Worm (Caenorhabditis elegans) whole organism, early embryonic: ENCODE results near the gene usp-39.
"Not testable (repeated sequence)": the region's sequence is repeated elsewhere in the genome, so short reads cannot be mapped to it uniquely, and the experiment has no call there.

Source experiments
- B0310.2 ChIP-seq: sonication (generic microtip); optimal IDR thresholded peaks from 2 replicates; lab custom pipeline; 2016; ENCODE audit warnings: mild to moderate bottlenecking, missing genetic modification characterization, missing compliant biosample characterization
- F13C5.2 ChIP-seq: sonication (generic microtip); optimal IDR thresholded peaks from 2 replicates; lab custom pipeline; 2017; ENCODE audit warnings: mild to moderate bottlenecking, missing genetic modification characterization, inconsistent platforms, missing compliant biosample characterization
- aly-1 ChIP-seq: sonication (generic microtip); optimal IDR thresholded peaks from 2 replicates; lab custom pipeline; 2016; ENCODE audit warnings: missing genetic modification characterization, missing compliant biosample characterization
- ama-1 ChIP-seq: fragments of 150-350 bp; optimal IDR thresholded peaks from 2 replicates; lab custom pipeline; 2014
- ceh-13 ChIP-seq: fragments of 200-800 bp; sonication (Bioruptor generic); optimal IDR thresholded peaks from 2 replicates; lab custom pipeline; 2018; ENCODE audit warnings: mild to moderate bottlenecking, missing genetic modification characterization, missing compliant biosample characterization
- ceh-36 ChIP-seq: sonication (generic microtip); optimal IDR thresholded peaks from 2 replicates; lab custom pipeline; 2016; ENCODE audit warnings: missing genetic modification characterization, inconsistent platforms, missing compliant biosample characterization
- ets-7 ChIP-seq: sonication (generic microtip); optimal IDR thresholded peaks from 2 replicates; lab custom pipeline; 2016; ENCODE audit warnings: missing genotype, missing genetic modification characterization, missing compliant biosample characterization
- flt-1 ChIP-seq: fragments of 200-800 bp; sonication (Bioruptor generic); IDR thresholded peaks from 2 replicates; pipeline ENCODE4 v1.3.6; 2022; ENCODE audit warnings: missing genetic modification characterization, missing compliant biosample characterization
- hmbx-1 ChIP-seq: sonication (generic microtip); optimal IDR thresholded peaks from 2 replicates; lab custom pipeline; 2016; ENCODE audit warnings: mild to moderate bottlenecking, missing genetic modification characterization, missing compliant biosample characterization
- hmg-4 ChIP-seq: fragments of 200-800 bp; sonication (Bioruptor generic); optimal IDR thresholded peaks from 2 replicates; lab custom pipeline; 2018; ENCODE audit warnings: mild to moderate bottlenecking, missing genetic modification characterization, missing compliant biosample characterization
- hnd-1 ChIP-seq: sonication (generic microtip); optimal IDR thresholded peaks from 2 replicates; lab custom pipeline; 2016; ENCODE audit warnings: missing genetic modification characterization, missing compliant biosample characterization
- pes-1 ChIP-seq: fragments of 200-800 bp; sonication (Bioruptor generic); IDR thresholded peaks from 2 replicates; pipeline ENCODE4 v1.3.6; 2022; ENCODE audit warnings: missing genetic modification reagents, missing genetic modification characterization, missing compliant biosample characterization
- scrt-1 ChIP-seq: fragments of 200-800 bp; sonication (Bioruptor generic); IDR thresholded peaks from 2 replicates; pipeline ENCODE4 v1.3.6; 2022; ENCODE audit warnings: missing genetic modification characterization, missing compliant biosample characterization
- sea-1 ChIP-seq: fragments of 200-800 bp; sonication (Bioruptor generic); conservative IDR thresholded peaks from 2 replicates; pipeline ENCODE4 v1.3.6; 2022; ENCODE audit warnings: missing genetic modification characterization, missing compliant biosample characterization
- tbx-11 ChIP-seq: fragments of 200-800 bp; sonication (Bioruptor generic); IDR thresholded peaks from 2 replicates; pipeline ENCODE4 v1.3.6; 2022; ENCODE audit warnings: missing genetic modification characterization, missing compliant biosample characterization
- tbx-37 ChIP-seq: fragments of 200-800 bp; sonication (Bioruptor generic); conservative IDR thresholded peaks from 2 replicates; pipeline ENCODE4 v1.3.6; 2022; ENCODE audit warnings: missing genetic modification reagents, missing genetic modification characterization, missing compliant biosample characterization
- tra-4 ChIP-seq: sonication (generic microtip); optimal IDR thresholded peaks from 2 replicates; lab custom pipeline; 2017; ENCODE audit warnings: missing genetic modification characterization, missing compliant biosample characterization

The usp-39 gene

ce11 chrII:2564899-2565298, at the start of gene usp-39:
Gene usp-39, plus strand, starts transcription at chrII:2565275.
- no peak for TF ChIP-seq ceh-36 (tag; lab: Kevin White, UChicago)
- TF ChIP-seq pes-1 (GFP tag; lab: Robert Waterston, UW): peak; percentile 17; the same call in 1 of the 2 replicates
- TF ChIP-seq F13C5.2: peak; percentile 72

- TF ChIP-seq aly-1 (tag; lab: Kevin White, UChicago) (no peak), ceh-36 (tag; lab: Kevin White, UChicago) (no peak), pes-1 (GFP tag; lab: Robert Waterston, UW) (no peak), ets-7 (tag; lab: Kevin White, UChicago) (no peak), hnd-1 (tag; lab: Kevin White, UChicago) (no peak), tra-4 (tag; lab: Kevin White, UChicago) (no peak), sea-1 (GFP tag; lab: Robert Waterston, UW) (no peak), ama-1 (no peak), flt-1 (GFP tag; lab: Robert Waterston, UW) (no peak), scrt-1 (GFP tag; lab: Robert Waterston, UW) (no peak)
These were observed 46.6 kb upstream of the usp-39 start for ce11 chrII:2518487-2518886.

- no peak for TF ChIP-seq tra-4 (tag; lab: Kevin White, UChicago)
- no peak for TF ChIP-seq sea-1 (GFP tag; lab: Robert Waterston, UW)
- TF ChIP-seq scrt-1 (GFP tag; lab: Robert Waterston, UW): no peak
- TF ChIP-seq pes-1 (GFP tag; lab: Robert Waterston, UW): no peak
- TF ChIP-seq tbx-37 (GFP tag; lab: Robert Waterston, UW): no peak
- no peak for TF ChIP-seq tbx-11 (GFP tag; lab: Robert Waterston, UW)
- no peak for TF ChIP-seq ceh-36 (tag; lab: Kevin White, UChicago)
- TF ChIP-seq F13C5.2: no peak
- TF ChIP-seq ceh-13: no peak
- TF ChIP-seq ets-7 (tag; lab: Kevin White, UChicago): no peak
These were observed 43.1 kb upstream of the usp-39 start, which contains the start of gene bath-13 for ce11 chrII:2521960-2522359. Gene bath-13, minus strand, starts transcription at chrII:2522060.

ce11 chrII:2525652-2526051, 39.4 kb upstream of the usp-39 start:
- TF ChIP-seq tbx-11 (GFP tag; lab: Robert Waterston, UW) (no peak), sea-1 (GFP tag; lab: Robert Waterston, UW) (no peak), pes-1 (GFP tag; lab: Robert Waterston, UW) (0 out of 2 replicates have a peak, but pooled peaks have one; percentile 40), ceh-36 (tag; lab: Kevin White, UChicago) (peak; percentile 97), ama-1 (no peak)

ce11 chrII:2526887-2527286, 38.2 kb upstream of the usp-39 start:
- TF ChIP-seq sea-1 (GFP tag; lab: Robert Waterston, UW): no peak
- TF ChIP-seq tbx-11 (GFP tag; lab: Robert Waterston, UW): no peak
- TF ChIP-seq B0310.2 (tag; lab: Kevin White, UChicago): no peak
- no peak for TF ChIP-seq F13C5.2
- no peak for TF ChIP-seq ceh-13
- peak; percentile 67 for TF ChIP-seq ceh-36 (tag; lab: Kevin White, UChicago)
- no peak for TF ChIP-seq flt-1 (GFP tag; lab: Robert Waterston, UW)

- TF ChIP-seq scrt-1 (GFP tag; lab: Robert Waterston, UW) (no peak), ceh-13 (no peak), hmbx-1 (tag; lab: Kevin White, UChicago) (no peak), hnd-1 (tag; lab: Kevin White, UChicago) (no peak), B0310.2 (tag; lab: Kevin White, UChicago) (no peak), tra-4 (tag; lab: Kevin White, UChicago) (no peak), tbx-11 (GFP tag; lab: Robert Waterston, UW) (no peak), flt-1 (GFP tag; lab: Robert Waterston, UW) (no peak), ets-7 (tag; lab: Kevin White, UChicago) (no peak), ama-1 (no peak), ceh-36 (tag; lab: Kevin White, UChicago) (no peak), hmg-4 (no peak), pes-1 (GFP tag; lab: Robert Waterston, UW) (no peak), F13C5.2 (no peak), sea-1 (GFP tag; lab: Robert Waterston, UW) (no peak), aly-1 (tag; lab: Kevin White, UChicago) (no peak), tbx-37 (GFP tag; lab: Robert Waterston, UW) (no peak)
These were observed 34.6 kb upstream of the usp-39 start, which contains the start of gene K02F6.6 for ce11 chrII:2530496-2530895. Gene K02F6.6, plus strand, starts transcription at chrII:2530796.

ce11 chrII:2534459-2534858, 30.6 kb upstream of the usp-39 start, which contains the start of gene K02F6.5:
Gene K02F6.5, plus strand, starts transcription at chrII:2534759.
- not testable (repeated sequence) for TF ChIP-seq tra-4 (tag; lab: Kevin White, UChicago); tbx-37 (GFP tag; lab: Robert Waterston, UW); hmbx-1 (tag; lab: Kevin White, UChicago)

ce11 chrII:2534952-2535351, 30.1 kb upstream of the usp-39 start, which contains the start of gene K02F6.8:
Gene K02F6.8, minus strand, starts transcription at chrII:2535052.
- TF ChIP-seq B0310.2 (tag; lab: Kevin White, UChicago); pes-1 (GFP tag; lab: Robert Waterston, UW); sea-1 (GFP tag; lab: Robert Waterston, UW): not testable (repeated sequence)
